Worm (Caenorhabditis elegans): ENCODE results near the gene W02F12.4.

ce11 chrV:6657532-6658259, 49.0 kb downstream of the W02F12.4 start:
- TF ChIP-seq nhr-11 (tag; optimal IDR thresholded peaks at IDR 0.05), result no peak
- no peak for TF ChIP-seq ceh-48 (tag; optimal IDR thresholded peaks at IDR 0.05)

Data from whole organism, late embryonic.